Fruit fly (Drosophila melanogaster) whole organism, prepupa: ENCODE results near the gene CG18649.

Source experiments
- Smox ChIP-seq: fragments of 200-800 bp; sonication (Bioruptor generic); optimal IDR thresholded peaks from 3 replicates; lab custom pipeline; 2016; ENCODE audit warnings: missing biosample characterization, missing genetic modification characterization
- Sox15 ChIP-seq: fragments of 200-800 bp; sonication (Bioruptor generic); optimal IDR thresholded peaks from 3 replicates; lab custom pipeline; 2016; ENCODE audit warnings: missing biosample characterization, missing genetic modification characterization

dm6 chr3L:15011142-15011541 lies 42.8 kb downstream of the CG18649 start:
- TF ChIP-seq Sox15 (GFP tag; lab: Kevin White, UChicago) (no peak), Smox (GFP tag; lab: Kevin White, UChicago) (no peak)
